Fruit fly (Drosophila melanogaster) whole organism, embryonic: ENCODE results near the gene CG12507.

Source experiments
- Blimp-1 ChIP-seq: fragments of 200-800 bp; sonication (Bioruptor generic); optimal IDR thresholded peaks from 3 replicates; lab custom pipeline; 2018; ENCODE audit warnings: missing biosample characterization, missing genetic modification characterization, mild to moderate bottlenecking, moderate library complexity, missing genetic modification reagents
- CG11504 ChIP-seq: fragments of 200-800 bp; sonication (Bioruptor generic); optimal IDR thresholded peaks from 3 replicates; lab custom pipeline; 2019; ENCODE audit warnings: missing biosample characterization, mild to moderate bottlenecking, missing genetic modification characterization, moderate library complexity
- CG11695 ChIP-seq: fragments of 200-800 bp; sonication (Bioruptor generic); IDR thresholded peaks from 3 replicates; pipeline ENCODE4 v1.3.6; 2022; ENCODE audit warnings: missing biosample characterization, missing genetic modification characterization
- CG11723 ChIP-seq: fragments of 200-800 bp; sonication (Bioruptor generic); optimal IDR thresholded peaks from 2 replicates; lab custom pipeline; 2017; ENCODE audit warnings: missing biosample characterization, mild to moderate bottlenecking, missing genetic modification characterization
- CG12071 ChIP-seq: fragments of 200-800 bp; sonication (Bioruptor generic); optimal IDR thresholded peaks from 3 replicates; lab custom pipeline; 2018; ENCODE audit warnings: missing biosample characterization, mild to moderate bottlenecking, missing genetic modification characterization
- CG12769 ChIP-seq: fragments of 200-800 bp; sonication (Bioruptor generic); optimal IDR thresholded peaks from 2 replicates; lab custom pipeline; 2019; ENCODE audit warnings: missing biosample characterization, mild to moderate bottlenecking, missing genetic modification characterization, moderate library complexity
- CG14710 ChIP-seq: fragments of 200-800 bp; sonication (Bioruptor generic); optimal IDR thresholded peaks from 3 replicates; lab custom pipeline; 2019; ENCODE audit warnings: missing biosample characterization, mild to moderate bottlenecking, missing genetic modification characterization, moderate library complexity
- CG15696 ChIP-seq: fragments of 200-800 bp; sonication (Bioruptor generic); optimal IDR thresholded peaks from 2 replicates; lab custom pipeline; 2019; ENCODE audit warnings: missing biosample characterization, mild to moderate bottlenecking, missing genetic modification characterization, moderate library complexity
- CG17359 ChIP-seq: fragments of 200-800 bp; sonication (Bioruptor generic); optimal IDR thresholded peaks from 3 replicates; lab custom pipeline; 2018; ENCODE audit warnings: missing biosample characterization, mild to moderate bottlenecking, missing genetic modification characterization, moderate library complexity
- CG17361 ChIP-seq: fragments of 200-800 bp; sonication (Bioruptor generic); IDR thresholded peaks from 3 replicates; pipeline ENCODE4 v1.3.6; 2022; ENCODE audit warnings: missing biosample characterization, missing genetic modification characterization
- CG17912 ChIP-seq: fragments of 200-800 bp; sonication (Bioruptor generic); optimal IDR thresholded peaks from 2 replicates; lab custom pipeline; 2018; ENCODE audit warnings: missing biosample characterization, mild to moderate bottlenecking, missing genetic modification characterization
- CG2202 ChIP-seq: fragments of 200-800 bp; sonication (Bioruptor generic); optimal IDR thresholded peaks from 2 replicates; lab custom pipeline; 2018; ENCODE audit warnings: missing biosample characterization, mild to moderate bottlenecking, missing genetic modification characterization
- CG31365 ChIP-seq: fragments of 200-800 bp; sonication (Bioruptor generic); optimal IDR thresholded peaks from 2 replicates; lab custom pipeline; 2018; ENCODE audit warnings: missing biosample characterization, mild to moderate bottlenecking, missing genetic modification characterization
- CG3281 ChIP-seq: fragments of 200-800 bp; sonication (Bioruptor generic); optimal IDR thresholded peaks from 3 replicates; lab custom pipeline; 2017; ENCODE audit warnings: missing biosample characterization, mild to moderate bottlenecking, missing genetic modification characterization
- CG3838 ChIP-seq: fragments of 200-800 bp; sonication (Bioruptor generic); optimal IDR thresholded peaks from 3 replicates; lab custom pipeline; 2016; ENCODE audit warnings: missing biosample characterization, missing genetic modification characterization
- CG4282 ChIP-seq: fragments of 200-800 bp; sonication (Bioruptor generic); optimal IDR thresholded peaks from 2 replicates; lab custom pipeline; 2016; ENCODE audit warnings: missing biosample characterization, missing genetic modification characterization
- CG4617 ChIP-seq: fragments of 200-800 bp; sonication (Bioruptor generic); optimal IDR thresholded peaks from 3 replicates; lab custom pipeline; 2016; ENCODE audit warnings: missing biosample characterization, missing genetic modification characterization, borderline replicate concordance
- CG8924 ChIP-seq: fragments of 200-800 bp; optimal IDR thresholded peaks from 3 replicates; lab custom pipeline; 2019; ENCODE audit warnings: missing biosample characterization, mild to moderate bottlenecking, missing genetic modification characterization, moderate library complexity
- Dll ChIP-seq: fragments of 200-800 bp; sonication (Bioruptor generic); IDR thresholded peaks from 4 replicates; pipeline ENCODE4 v1.3.6; 2022; ENCODE audit warnings: missing biosample characterization, missing genetic modification characterization; ENCODE audit not compliant: partially characterized antibody
- Fer3 ChIP-seq: fragments of 200-800 bp; sonication (Bioruptor generic); optimal IDR thresholded peaks from 2 replicates; lab custom pipeline; 2018; ENCODE audit warnings: missing biosample characterization, mild to moderate bottlenecking, missing genetic modification characterization, moderate library complexity
- H15 ChIP-seq: fragments of 200-800 bp; sonication (Bioruptor generic); IDR thresholded peaks from 3 replicates; pipeline ENCODE4 v1.3.6; 2022; ENCODE audit warnings: missing biosample characterization, missing genetic modification characterization
- HLH3B ChIP-seq: fragments of 200-800 bp; sonication (Bioruptor generic); IDR thresholded peaks from 2 replicates; pipeline ENCODE4 v1.3.6; 2022; ENCODE audit warnings: missing biosample characterization, missing genetic modification characterization
- Jarid2 ChIP-seq: fragments of 200-800 bp; sonication (Bioruptor generic); optimal IDR thresholded peaks from 3 replicates; lab custom pipeline; 2017; ENCODE audit warnings: mild to moderate bottlenecking, missing biosample characterization, missing genetic modification reagents, missing genetic modification characterization
- Lim3 ChIP-seq: fragments of 200-800 bp; sonication (Bioruptor generic); IDR thresholded peaks from 2 replicates; pipeline ENCODE4 v1.3.6; 2022; ENCODE audit warnings: missing biosample characterization, missing genetic modification characterization
- Meics ChIP-seq: fragments of 200-800 bp; sonication (Bioruptor generic); optimal IDR thresholded peaks from 2 replicates; lab custom pipeline; 2017; ENCODE audit warnings: missing biosample characterization, mild to moderate bottlenecking, missing genetic modification characterization
- Nf-YC ChIP-seq: fragments of 200-800 bp; optimal IDR thresholded peaks from 3 replicates; lab custom pipeline; 2019; ENCODE audit warnings: missing biosample characterization, mild to moderate bottlenecking, missing genetic modification characterization, moderate library complexity
- Sry-β ChIP-seq: fragments of 200-800 bp; sonication (Bioruptor generic); optimal IDR thresholded peaks from 2 replicates; lab custom pipeline; 2018; ENCODE audit warnings: missing biosample characterization, mild to moderate bottlenecking, missing genetic modification characterization, moderate library complexity
- al ChIP-seq: fragments of 200-800 bp; sonication (Bioruptor generic); IDR thresholded peaks from 2 replicates; pipeline ENCODE4 v1.3.6; 2022; ENCODE audit warnings: missing biosample characterization, missing genetic modification characterization
- chn ChIP-seq: fragments of 200-800 bp; sonication (Bioruptor generic); optimal IDR thresholded peaks from 2 replicates; lab custom pipeline; 2016; ENCODE audit warnings: missing biosample characterization, missing genetic modification characterization
- cwo ChIP-seq: fragments of 200-800 bp; sonication (Bioruptor generic); optimal IDR thresholded peaks from 3 replicates; lab custom pipeline; 2017; ENCODE audit warnings: missing biosample characterization, missing genetic modification characterization, mild to moderate bottlenecking, moderate library complexity, missing genetic modification reagents
- da ChIP-seq: fragments of 200-800 bp; sonication (Bioruptor generic); optimal IDR thresholded peaks from 2 replicates; lab custom pipeline; 2016; ENCODE audit warnings: missing biosample characterization, missing genetic modification characterization
- disco-r ChIP-seq: fragments of 200-800 bp; sonication (Bioruptor generic); optimal IDR thresholded peaks from 2 replicates; lab custom pipeline; 2016; ENCODE audit warnings: missing biosample characterization, missing genetic modification characterization
- gsb-n ChIP-seq: fragments of 200-800 bp; sonication (Bioruptor generic); optimal IDR thresholded peaks from 3 replicates; lab custom pipeline; 2018; ENCODE audit warnings: missing biosample characterization, mild to moderate bottlenecking, missing genetic modification characterization
- ham ChIP-seq: fragments of 200-800 bp; sonication (Bioruptor generic); IDR thresholded peaks from 2 replicates; pipeline ENCODE4 v1.3.6; 2022; ENCODE audit warnings: missing biosample characterization, missing genetic modification characterization
- hkb ChIP-seq, 2 experiments: fragments of 200-800 bp in 1 of 2; fragments of >200 bp in 1 of 2; sonication (Bioruptor generic) in 1 of 2; IDR thresholded peaks in 1 of 2; optimal IDR thresholded peaks in 1 of 2; 2 replicates each; pipeline versions ENCODE4 v1.3.6 to Lab custom; 2017 to 2022; ENCODE audit warnings: missing biosample characterization in 1 of 2, missing genetic modification characterization in 1 of 2
- lbe ChIP-seq: fragments of 200-800 bp; sonication (Bioruptor generic); optimal IDR thresholded peaks from 2 replicates; lab custom pipeline; 2016; ENCODE audit warnings: missing biosample characterization, mild to moderate bottlenecking, missing genetic modification characterization
- mld ChIP-seq: fragments of 200-800 bp; sonication (Bioruptor generic); IDR thresholded peaks from 3 replicates; pipeline ENCODE4 v1.3.6; 2022; ENCODE audit warnings: missing biosample characterization, missing genetic modification characterization; ENCODE audit not compliant: partially characterized antibody
- nerfin-2 ChIP-seq: fragments of 200-800 bp; sonication (Bioruptor generic); IDR thresholded peaks from 2 replicates; pipeline ENCODE4 v1.3.6; 2022; ENCODE audit warnings: missing biosample characterization, missing genetic modification characterization; ENCODE audit not compliant: partially characterized antibody
- odd ChIP-seq: fragments of 200-800 bp; sonication (Bioruptor generic); optimal IDR thresholded peaks from 2 replicates; lab custom pipeline; 2017; ENCODE audit warnings: missing biosample characterization, mild to moderate bottlenecking, missing genetic modification characterization
- pita ChIP-seq: fragments of 200-800 bp; sonication (Bioruptor generic); optimal IDR thresholded peaks from 2 replicates; lab custom pipeline; 2017; ENCODE audit warnings: missing biosample characterization, mild to moderate bottlenecking, missing genetic modification characterization
- salm ChIP-seq: fragments of 200-800 bp; sonication (Bioruptor generic); optimal IDR thresholded peaks from 2 replicates; lab custom pipeline; 2018; ENCODE audit warnings: missing biosample characterization, mild to moderate bottlenecking, missing genetic modification characterization
- sens ChIP-seq: fragments of 200-800 bp; sonication (Bioruptor generic); peaks from one replicate; lab custom pipeline; 2016; ENCODE audit warnings: missing biosample characterization, missing genetic modification characterization
- sima ChIP-seq: fragments of 200-800 bp; sonication (Bioruptor generic); optimal IDR thresholded peaks from 2 replicates; lab custom pipeline; 2016; ENCODE audit warnings: missing biosample characterization, missing genetic modification characterization
- slp2 ChIP-seq: fragments of 200-800 bp; sonication (Bioruptor generic); optimal IDR thresholded peaks from 2 replicates; lab custom pipeline; 2016; ENCODE audit warnings: missing biosample characterization, missing genetic modification characterization
- stc ChIP-seq: fragments of 200-800 bp; sonication (Bioruptor generic); IDR thresholded peaks from 2 replicates; pipeline ENCODE4 v1.3.6; 2022; ENCODE audit warnings: missing biosample characterization, missing genetic modification characterization
- stwl ChIP-seq: fragments of 200-800 bp; sonication (Bioruptor generic); optimal IDR thresholded peaks from 3 replicates; lab custom pipeline; 2018; ENCODE audit warnings: missing biosample characterization, mild to moderate bottlenecking, missing genetic modification characterization, moderate library complexity
- unpg ChIP-seq: fragments of 200-800 bp; sonication (Bioruptor generic); optimal IDR thresholded peaks from 3 replicates; lab custom pipeline; 2018; ENCODE audit warnings: missing biosample characterization, mild to moderate bottlenecking, missing genetic modification characterization, moderate library complexity
- vvl ChIP-seq: fragments of 200-800 bp; sonication (Bioruptor generic); IDR thresholded peaks from 2 replicates; pipeline ENCODE4 v1.3.6; 2022; ENCODE audit warnings: missing biosample characterization, missing genetic modification characterization
- zen ChIP-seq: fragments of 200-800 bp; sonication (Bioruptor generic); optimal IDR thresholded peaks from 3 replicates; lab custom pipeline; 2018; ENCODE audit warnings: missing biosample characterization, mild to moderate bottlenecking, missing genetic modification characterization, moderate library complexity

Gene CG12507

DNA sequence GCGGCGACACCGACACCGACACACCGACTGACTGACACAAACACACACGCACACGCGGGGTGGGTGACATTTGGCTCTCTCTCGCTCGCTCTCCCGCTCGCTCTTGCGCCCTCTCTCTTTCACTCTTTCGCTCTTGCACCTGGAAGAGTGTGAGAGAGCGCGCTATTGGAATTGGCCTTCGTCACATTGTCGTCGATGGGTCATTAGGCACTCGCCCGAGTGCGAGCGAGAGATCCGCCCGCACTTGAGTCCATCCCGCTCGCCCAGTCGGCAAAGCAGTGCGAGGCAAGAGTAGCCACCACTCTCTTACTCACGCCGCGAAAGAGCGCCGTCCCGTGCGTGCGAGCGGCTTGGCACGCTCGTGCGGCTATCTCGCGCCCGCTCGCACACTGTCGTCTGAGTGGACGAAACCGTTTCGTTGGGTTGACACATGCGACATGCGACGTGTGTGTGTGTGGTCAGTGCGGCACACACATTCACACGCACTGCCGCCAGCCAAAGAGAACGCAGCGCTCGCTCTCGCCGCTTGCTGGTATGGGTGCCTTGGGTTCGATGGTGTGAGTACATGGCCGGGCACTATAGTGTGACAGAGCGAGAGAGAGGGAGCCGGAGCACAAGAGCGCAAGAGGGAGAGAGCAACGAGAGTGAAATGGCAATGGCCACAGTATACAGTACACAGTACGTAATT, 49.4 kb downstream of the CG12507 start (continued):
- TF ChIP-seq odd (GFP tag; lab: Kevin White, UChicago) (no peak), CG8924 (tag; lab: Kevin White, UChicago) (no peak), mld (GFP tag; lab: Robert Waterston, UW) (no peak), sens (GFP tag; lab: Kevin White, UChicago) (peak; percentile 78), sima (no peak), CG4617 (no peak), stc (GFP tag; lab: Robert Waterston, UW) (peak; percentile 18; the same call in 1 of the 2 replicates), CG11723 (GFP tag; lab: Kevin White, UChicago) (no peak), gsb-n (tag; lab: Kevin White, UChicago) (no peak), slp2 (no peak), hkb (optimal IDR thresholded peaks at IDR 0.05; lab: Kevin White, UChicago) (no peak), hkb (GFP tag; IDR thresholded peaks at IDR 0.05; lab: Robert Waterston, UW) (no peak), cwo (no peak), salm (tag; lab: Kevin White, UChicago) (no peak), HLH3B (no peak), CG12071 (GFP tag; lab: Kevin White, UChicago) (no peak), Lim3 (no peak), Blimp-1 (GFP tag; lab: Kevin White, UChicago) (no peak), CG3838 (GFP tag; lab: Kevin White, UChicago) (no peak), Sry-β (GFP tag; lab: Kevin White, UChicago) (no peak), Jarid2 (GFP tag; lab: Kevin White, UChicago) (peak; percentile 64), CG17361 (GFP tag; lab: Robert Waterston, UW) (no peak), H15 (GFP tag; lab: Robert Waterston, UW) (no peak), CG11695 (GFP tag; lab: Robert Waterston, UW) (no peak), CG11504 (tag; lab: Kevin White, UChicago) (no peak), CG14710 (tag; lab: Kevin White, UChicago) (no peak), nerfin-2 (GFP tag; lab: Robert Waterston, UW) (0 out of 2 replicates have a peak, but pooled peaks have one; percentile 38), CG15696 (tag; lab: Kevin White, UChicago) (no peak), zen (tag; lab: Kevin White, UChicago) (peak; percentile 61), pita (no peak), Dll (GFP tag; lab: Robert Waterston, UW) (0 out of 4 replicates have a peak, but pooled peaks have one; percentile 12), vvl (0 out of 2 replicates have a peak, but pooled peaks have one; percentile 11), da (GFP tag; lab: Kevin White, UChicago) (no peak), lbe (GFP tag; lab: Kevin White, UChicago) (no peak), stwl (tag; lab: Kevin White, UChicago) (no peak), ham (GFP tag; lab: Robert Waterston, UW) (no peak), CG4282 (GFP tag; lab: Kevin White, UChicago) (no peak), al (GFP tag; lab: Robert Waterston, UW) (no peak), Fer3 (tag; lab: Kevin White, UChicago) (no peak), CG17359 (tag; lab: Kevin White, UChicago) (no peak), chn (GFP tag; lab: Kevin White, UChicago) (peak; percentile 57), Nf-YC (peak; percentile 98), disco-r (GFP tag; lab: Kevin White, UChicago) (peak; percentile 69), unpg (GFP tag; lab: Kevin White, UChicago) (no peak), CG17912 (GFP tag; lab: Kevin White, UChicago) (no peak), CG31365 (tag; lab: Kevin White, UChicago) (peak; percentile 96), Meics (no peak), CG12769 (no peak), CG2202 (tag; lab: Kevin White, UChicago) (no peak), CG3281 (no peak)
